Worm (Caenorhabditis elegans) whole organism, mixed stage, embryonic: ENCODE measurements around the gene spe-45.

Experiments used
- elt-1 ChIP-seq: sonication (generic microtip); optimal IDR thresholded peaks from 2 replicates; lab custom pipeline; 2017; ENCODE audit warnings: missing genetic modification characterization, mild to moderate bottlenecking, missing compliant biosample characterization, antibody characterized with exemption, moderate library complexity, borderline replicate concordance; ENCODE audit not compliant: insufficient read depth
- elt-3 ChIP-seq: fragments of 150-350 bp; optimal IDR thresholded peaks from 2 replicates; lab custom pipeline; 2014; ENCODE audit warnings: missing biosample characterization, missing genetic modification characterization
- pha-4 ChIP-seq: fragments of 150-350 bp; optimal IDR thresholded peaks from 2 replicates; lab custom pipeline; 2018; ENCODE audit warnings: missing biosample characterization, missing genetic modification reagents, missing genetic modification characterization
- sptf-1 ChIP-seq: sonication (generic microtip); optimal IDR thresholded peaks from 2 replicates; lab custom pipeline; 2017; ENCODE audit warnings: mild to moderate bottlenecking, missing genetic modification characterization, moderate library complexity, missing compliant biosample characterization
- unc-120 ChIP-seq: sonication (generic microtip); optimal IDR thresholded peaks from 2 replicates; lab custom pipeline; 2017; ENCODE audit warnings: missing genetic modification characterization, missing compliant biosample characterization; ENCODE audit not compliant: poor library complexity, severe bottlenecking
- ztf-11 ChIP-seq: fragments of 150-350 bp; optimal IDR thresholded peaks from 2 replicates; lab custom pipeline; 2014; ENCODE audit warnings: missing biosample characterization, missing genetic modification characterization

- TF ChIP-seq unc-120 (tag; lab: Kevin White, UChicago): no peak
- no peak for TF ChIP-seq elt-3 (tag; lab: Kevin White, UChicago)
- TF ChIP-seq elt-1 (tag; lab: Kevin White, UChicago): no peak
- TF ChIP-seq pha-4 (tag; lab: Kevin White, UChicago): no peak
- no peak for TF ChIP-seq ztf-11
- TF ChIP-seq sptf-1 (tag; lab: Kevin White, UChicago): no peak
These were observed 29.9 kb downstream of the spe-45 start for ce11 chrIV:12359979-12360378.
